Worm (Caenorhabditis elegans) whole organism, L4/young adult: ENCODE results near the gene str-8.
"Not testable (repeated sequence)": the region's sequence is repeated elsewhere in the genome, so short reads cannot be mapped to it uniquely, and the experiment has no call there.

Experiments
- W03F9.2 ChIP-seq: fragments of 150-350 bp; optimal IDR thresholded peaks from 2 replicates; lab custom pipeline; 2014; ENCODE audit warnings: missing biosample characterization, missing genetic modification characterization
- dao-5 ChIP-seq: sonication (generic microtip); optimal IDR thresholded peaks from 2 replicates; lab custom pipeline; 2016; ENCODE audit warnings: missing genotype, missing genetic modification characterization, moderate library complexity, missing compliant biosample characterization
- him-1 ChIP-seq: sonication (generic microtip); optimal IDR thresholded peaks from 2 replicates; lab custom pipeline; 2016; ENCODE audit warnings: missing genotype, missing genetic modification reagents, missing genetic modification characterization, missing compliant biosample characterization

- not testable (repeated sequence) for TF ChIP-seq him-1 (tag; lab: Kevin White, UChicago); dao-5; W03F9.2 (tag; lab: Kevin White, UChicago)
These were observed 1.9 kb upstream of the str-8 start, which contains the start of gene str-5 for ce11 chrV:15752941-15753340.
